Fruit fly (Drosophila melanogaster) whole organism, embryonic: ENCODE data around the gene CG2059.

Experiments used
- CG10274 ChIP-seq: fragments of 200-800 bp; sonication (Bioruptor generic); optimal IDR thresholded peaks from 3 replicates; lab custom pipeline; 2017; ENCODE audit warnings: missing biosample characterization, mild to moderate bottlenecking, missing genetic modification characterization
- CG11085 ChIP-seq: fragments of 200-800 bp; sonication (Bioruptor generic); IDR thresholded peaks from 2 replicates; pipeline ENCODE4 v1.3.6; 2022; ENCODE audit warnings: missing biosample characterization, missing genetic modification characterization
- CG11504 ChIP-seq: fragments of 200-800 bp; sonication (Bioruptor generic); optimal IDR thresholded peaks from 3 replicates; lab custom pipeline; 2019; ENCODE audit warnings: missing biosample characterization, mild to moderate bottlenecking, missing genetic modification characterization, moderate library complexity
- CG14014 ChIP-seq: fragments of 200-800 bp; sonication (Bioruptor generic); IDR thresholded peaks from 2 replicates; pipeline ENCODE4 v1.3.6; 2022; ENCODE audit warnings: missing biosample characterization, missing genetic modification characterization
- CG14667 ChIP-seq: fragments of 200-800 bp; sonication (Bioruptor generic); IDR thresholded peaks from 2 replicates; pipeline ENCODE4 v1.3.6; 2022; ENCODE audit warnings: missing biosample characterization, missing genetic modification characterization
- CG15514 ChIP-seq: fragments of 200-800 bp; sonication (Bioruptor generic); optimal IDR thresholded peaks from 3 replicates; lab custom pipeline; 2017; ENCODE audit warnings: missing biosample characterization, missing genetic modification characterization, mild to moderate bottlenecking, moderate library complexity, missing genetic modification reagents
- CG17186 ChIP-seq: fragments of 200-800 bp; sonication (Bioruptor generic); optimal IDR thresholded peaks from 3 replicates; lab custom pipeline; 2017; ENCODE audit warnings: missing biosample characterization, missing genetic modification reagents, missing genetic modification characterization
- CG17385 ChIP-seq: fragments of 200-800 bp; sonication (Bioruptor generic); optimal IDR thresholded peaks from 3 replicates; lab custom pipeline; 2018; ENCODE audit warnings: missing biosample characterization, mild to moderate bottlenecking, missing genetic modification characterization
- CG18262 ChIP-seq: fragments of 200-800 bp; optimal IDR thresholded peaks from 3 replicates; lab custom pipeline; 2019; ENCODE audit warnings: missing biosample characterization, mild to moderate bottlenecking, missing genetic modification characterization, moderate library complexity
- CG18476 ChIP-seq: fragments of 200-800 bp; sonication (Bioruptor generic); optimal IDR thresholded peaks from 2 replicates; lab custom pipeline; 2016; ENCODE audit warnings: missing biosample characterization, mild to moderate bottlenecking, missing genetic modification characterization
- CG2116 ChIP-seq: fragments of 200-800 bp; sonication (Bioruptor generic); optimal IDR thresholded peaks from 3 replicates; lab custom pipeline; 2018; ENCODE audit warnings: missing biosample characterization, mild to moderate bottlenecking, missing genetic modification characterization
- CG3163 ChIP-seq: fragments of 200-800 bp; sonication (Bioruptor generic); optimal IDR thresholded peaks from 3 replicates; lab custom pipeline; 2016; ENCODE audit warnings: missing biosample characterization, missing genetic modification characterization
- CG32767 ChIP-seq: fragments of 200-800 bp; sonication (Bioruptor generic); IDR thresholded peaks from 2 replicates; pipeline ENCODE4 v1.3.6; 2022; ENCODE audit warnings: missing biosample characterization, missing genetic modification characterization
- CG4328 ChIP-seq: fragments of 200-800 bp; sonication (Bioruptor generic); optimal IDR thresholded peaks from 3 replicates; lab custom pipeline; 2017; ENCODE audit warnings: missing biosample characterization, missing genetic modification reagents, missing genetic modification characterization
- CG7928 ChIP-seq: fragments of 200-800 bp; sonication (Bioruptor generic); optimal IDR thresholded peaks from 2 replicates; lab custom pipeline; 2017; ENCODE audit warnings: missing biosample characterization, mild to moderate bottlenecking, missing genetic modification characterization
- CG9609 ChIP-seq: fragments of 200-800 bp; sonication (Bioruptor generic); optimal IDR thresholded peaks from 3 replicates; lab custom pipeline; 2016; ENCODE audit warnings: missing biosample characterization, missing genetic modification characterization
- CrebB ChIP-seq: fragments of 200-800 bp; sonication (Bioruptor generic); optimal IDR thresholded peaks from 3 replicates; lab custom pipeline; 2018; ENCODE audit warnings: missing biosample characterization, mild to moderate bottlenecking, missing genetic modification characterization
- D ChIP-seq, 2 experiments: fragments of 200-800 bp in 1 of 2; fragments of >200 bp in 1 of 2; sonication (Bioruptor generic) in 1 of 2; optimal IDR thresholded peaks; 2 replicates in 1 of 2; 3 replicates in 1 of 2; lab custom pipeline; 2017; ENCODE audit warnings: mild to moderate bottlenecking in 1 of 2, missing biosample characterization in 1 of 2, missing genetic modification characterization in 1 of 2, missing genetic modification reagents in 1 of 2
- D19B ChIP-seq: fragments of 200-800 bp; sonication (Bioruptor generic); optimal IDR thresholded peaks from 2 replicates; lab custom pipeline; 2017; ENCODE audit warnings: missing biosample characterization, mild to moderate bottlenecking, missing genetic modification characterization
- Dip3 ChIP-seq: fragments of 200-800 bp; sonication (Bioruptor generic); optimal IDR thresholded peaks from 3 replicates; lab custom pipeline; 2016; ENCODE audit warnings: missing biosample characterization, missing genetic modification characterization
- E2f2 ChIP-seq: fragments of 200-800 bp; sonication (Bioruptor generic); IDR thresholded peaks from 2 replicates; pipeline ENCODE4 v1.3.6; 2022; ENCODE audit warnings: missing biosample characterization, missing genetic modification characterization
- HmgD ChIP-seq: fragments of 200-800 bp; sonication (Bioruptor generic); optimal IDR thresholded peaks from 3 replicates; lab custom pipeline; 2016; ENCODE audit warnings: missing biosample characterization, missing genetic modification characterization
- Hmr ChIP-seq: fragments of 200-800 bp; sonication (Bioruptor generic); optimal IDR thresholded peaks from 3 replicates; lab custom pipeline; 2017; ENCODE audit warnings: mild to moderate bottlenecking, missing biosample characterization, missing genetic modification reagents, missing genetic modification characterization
- Meics ChIP-seq: fragments of 200-800 bp; sonication (Bioruptor generic); optimal IDR thresholded peaks from 2 replicates; lab custom pipeline; 2017; ENCODE audit warnings: missing biosample characterization, mild to moderate bottlenecking, missing genetic modification characterization
- NC2α ChIP-seq: fragments of 200-800 bp; sonication (Bioruptor generic); optimal IDR thresholded peaks from 2 replicates; lab custom pipeline; 2016; ENCODE audit warnings: missing biosample characterization, missing genetic modification characterization
- Ptx1 ChIP-seq: fragments of 200-800 bp; sonication (Bioruptor generic); IDR thresholded peaks from 2 replicates; pipeline ENCODE4 v1.3.6; 2022; ENCODE audit warnings: missing biosample characterization, missing genetic modification characterization
- Side ChIP-seq: fragments of 200-800 bp; sonication (Bioruptor generic); optimal IDR thresholded peaks from 2 replicates; lab custom pipeline; 2016; ENCODE audit warnings: missing biosample characterization, missing genetic modification characterization
- Six4 ChIP-seq: fragments of 200-800 bp; sonication (Bioruptor generic); optimal IDR thresholded peaks from 2 replicates; lab custom pipeline; 2016; ENCODE audit warnings: missing biosample characterization, missing genetic modification characterization
- Taf1 ChIP-seq: fragments of 200-800 bp; sonication (Bioruptor generic); IDR thresholded peaks from 2 replicates; pipeline ENCODE4 v1.3.6; 2022; ENCODE audit warnings: missing biosample characterization, missing genetic modification characterization
- Tbp ChIP-seq: fragments of >200 bp; optimal IDR thresholded peaks from 2 replicates; lab custom pipeline; 2018; ENCODE audit warnings: missing biosample characterization, missing genetic modification characterization
- YL-1 ChIP-seq: fragments of 200-800 bp; sonication (Bioruptor generic); optimal IDR thresholded peaks from 3 replicates; lab custom pipeline; 2017; ENCODE audit warnings: missing biosample characterization, mild to moderate bottlenecking, missing genetic modification characterization
- al ChIP-seq: fragments of 200-800 bp; sonication (Bioruptor generic); IDR thresholded peaks from 2 replicates; pipeline ENCODE4 v1.3.6; 2022; ENCODE audit warnings: missing biosample characterization, missing genetic modification characterization
- ara ChIP-seq: fragments of 200-800 bp; sonication (Bioruptor generic); IDR thresholded peaks from 2 replicates; pipeline ENCODE4 v1.3.6; 2022; ENCODE audit warnings: missing biosample characterization, missing genetic modification characterization
- ase ChIP-seq: fragments of 200-800 bp; sonication (Bioruptor generic); IDR thresholded peaks from 3 replicates; pipeline ENCODE4 v1.3.6; 2022; ENCODE audit warnings: missing biosample characterization, missing genetic modification characterization
- az2 ChIP-seq: fragments of 200-800 bp; sonication (Bioruptor generic); optimal IDR thresholded peaks from 3 replicates; lab custom pipeline; 2016; ENCODE audit warnings: missing biosample characterization, missing genetic modification characterization
- caup ChIP-seq: fragments of 200-800 bp; sonication (Bioruptor generic); optimal IDR thresholded peaks from 3 replicates; lab custom pipeline; 2017; ENCODE audit warnings: missing biosample characterization, mild to moderate bottlenecking, missing genetic modification characterization, moderate library complexity; ENCODE audit not compliant: severe bottlenecking
- chm ChIP-seq: fragments of 200-800 bp; sonication (Bioruptor generic); IDR thresholded peaks from 2 replicates; pipeline ENCODE4 v1.3.6; 2022; ENCODE audit warnings: missing biosample characterization, missing genetic modification characterization
- crp ChIP-seq, 2 experiments: fragments of 200-800 bp; sonication (Bioruptor generic); optimal IDR thresholded peaks; 2 replicates in 1 of 2; 3 replicates in 1 of 2; lab custom pipeline; 2017; ENCODE audit warnings: missing biosample characterization in 2 of 2, missing genetic modification characterization in 2 of 2, mild to moderate bottlenecking in 1 of 2, moderate library complexity in 1 of 2
- cwo ChIP-seq: fragments of 200-800 bp; sonication (Bioruptor generic); optimal IDR thresholded peaks from 3 replicates; lab custom pipeline; 2017; ENCODE audit warnings: missing biosample characterization, missing genetic modification characterization, mild to moderate bottlenecking, moderate library complexity, missing genetic modification reagents
- ems ChIP-seq: fragments of 200-800 bp; sonication (Bioruptor generic); optimal IDR thresholded peaks from 3 replicates; lab custom pipeline; 2016; ENCODE audit warnings: missing biosample characterization, missing genetic modification characterization
- hth ChIP-seq: fragments of >200 bp; optimal IDR thresholded peaks from 2 replicates; lab custom pipeline; 2017; ENCODE audit warnings: inconsistent platforms
- jigr1 ChIP-seq: fragments of 200-800 bp; sonication (Bioruptor generic); IDR thresholded peaks from 3 replicates; pipeline ENCODE4 v1.3.6; 2022; ENCODE audit warnings: missing biosample characterization, missing genetic modification characterization
- lbe ChIP-seq: fragments of 200-800 bp; sonication (Bioruptor generic); optimal IDR thresholded peaks from 2 replicates; lab custom pipeline; 2016; ENCODE audit warnings: missing biosample characterization, mild to moderate bottlenecking, missing genetic modification characterization
- nerfin-1 ChIP-seq: fragments of 200-800 bp; sonication (Bioruptor generic); optimal IDR thresholded peaks from 3 replicates; lab custom pipeline; 2019; ENCODE audit warnings: missing biosample characterization, mild to moderate bottlenecking, missing genetic modification characterization, moderate library complexity
- nmo ChIP-seq: fragments of 200-800 bp; sonication (Bioruptor generic); optimal IDR thresholded peaks from 2 replicates; lab custom pipeline; 2018; ENCODE audit warnings: missing biosample characterization, mild to moderate bottlenecking, missing genetic modification characterization, moderate library complexity
- psq ChIP-seq: fragments of 200-800 bp; sonication (Bioruptor generic); optimal IDR thresholded peaks from 2 replicates; lab custom pipeline; 2017; ENCODE audit warnings: missing biosample characterization, missing genetic modification characterization
- sqz ChIP-seq: fragments of 200-800 bp; sonication (Bioruptor generic); optimal IDR thresholded peaks from 3 replicates; lab custom pipeline; 2018; ENCODE audit warnings: missing biosample characterization, mild to moderate bottlenecking, missing genetic modification characterization
- sr ChIP-seq: fragments of 200-800 bp; sonication (Bioruptor generic); IDR thresholded peaks from 3 replicates; pipeline ENCODE4 v1.3.6; 2022; ENCODE audit warnings: missing biosample characterization, missing genetic modification characterization
- unc-4 ChIP-seq: fragments of 200-800 bp; sonication (Bioruptor generic); IDR thresholded peaks from 2 replicates; pipeline ENCODE4 v1.3.6; 2022; ENCODE audit warnings: missing biosample characterization, missing genetic modification characterization; ENCODE audit not compliant: partially characterized antibody
- vfl ChIP-seq: fragments of 200-800 bp; sonication (Bioruptor generic); optimal IDR thresholded peaks from 2 replicates; lab custom pipeline; 2016; ENCODE audit warnings: missing biosample characterization, missing genetic modification characterization
- wor ChIP-seq: fragments of 200-800 bp; sonication (Bioruptor generic); IDR thresholded peaks from 2 replicates; pipeline ENCODE4 v1.3.6; 2022; ENCODE audit warnings: missing biosample characterization, missing genetic modification characterization

Gene CG2059

DNA sequence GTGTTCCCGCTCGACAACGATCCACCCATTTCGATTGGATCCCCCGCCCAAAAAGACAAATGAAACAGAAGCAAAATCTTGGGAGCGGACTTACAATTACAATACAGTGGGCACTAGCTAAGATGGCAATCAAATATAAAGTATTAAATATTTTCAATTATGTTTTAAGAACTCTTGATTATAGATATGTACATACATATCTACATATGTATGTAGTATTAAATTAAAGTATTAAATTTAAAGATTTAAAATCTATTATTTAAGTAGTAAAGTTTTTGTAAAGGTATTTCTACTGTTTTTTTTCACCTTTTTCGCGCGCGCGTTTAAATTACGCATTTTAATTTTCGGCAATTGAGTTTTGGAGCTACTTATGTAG lies 48.6 kb downstream of the CG2059 start (continued):
- TF ChIP-seq CG18476 (GFP tag; lab: Kevin White, UChicago) (no peak), CG14667 (GFP tag; lab: Robert Waterston, UW) (peak; percentile 52), psq (GFP tag; lab: Kevin White, UChicago) (no peak), HmgD (GFP tag; lab: Kevin White, UChicago) (no peak), CG14014 (peak; percentile 68), Taf1 (GFP tag; lab: Robert Waterston, UW) (peak; percentile 55; the same call in 1 of the 2 replicates), az2 (GFP tag; lab: Kevin White, UChicago) (peak; percentile 65), crp (GFP tag; optimal IDR thresholded peaks at IDR 0.05; lab: Kevin White, UChicago) (no peak), nmo (peak; percentile 89), ara (GFP tag; lab: Robert Waterston, UW) (peak; percentile 31; the same call in 1 of the 2 replicates), Side (GFP tag; lab: Kevin White, UChicago) (no peak), lbe (GFP tag; lab: Kevin White, UChicago) (no peak), CG32767 (GFP tag; lab: Robert Waterston, UW) (peak; percentile 48; the same call in 1 of the 2 replicates), caup (GFP tag; lab: Kevin White, UChicago) (peak; percentile 54), CG3163 (GFP tag; lab: Kevin White, UChicago) (no peak), Meics (peak; percentile 83), al (GFP tag; lab: Robert Waterston, UW) (peak; percentile 59), D19B (GFP tag; lab: Kevin White, UChicago) (peak; percentile 48), CG11504 (tag; lab: Kevin White, UChicago) (peak; percentile 84), sqz (GFP tag; lab: Kevin White, UChicago) (peak; percentile 62), CG17385 (GFP tag; lab: Kevin White, UChicago) (peak; percentile 77), NC2α (GFP tag; lab: Kevin White, UChicago) (no peak), unc-4 (GFP tag; lab: Robert Waterston, UW) (no peak), CG4328 (peak; percentile 56), D (optimal IDR thresholded peaks at IDR 0.05; lab: Kevin White, UChicago) (no peak), D (GFP tag; optimal IDR thresholded peaks at IDR 0.05; lab: Kevin White, UChicago) (peak; percentile 74), chm (GFP tag; lab: Robert Waterston, UW) (peak; percentile 48; the same call in 1 of the 2 replicates), ase (GFP tag; lab: Robert Waterston, UW) (no peak), CG9609 (GFP tag; lab: Kevin White, UChicago) (no peak), YL-1 (no peak), Hmr (GFP tag; lab: Kevin White, UChicago) (peak; percentile 73), wor (peak; percentile 45), CG10274 (GFP tag; lab: Kevin White, UChicago) (peak; percentile 24), jigr1 (GFP tag; lab: Robert Waterston, UW) (peak; percentile 41; the same call in 1 of the 3 replicates), CG2116 (no peak), Ptx1 (GFP tag; lab: Robert Waterston, UW) (peak; percentile 86), CG7928 (GFP tag; lab: Kevin White, UChicago) (no peak), E2f2 (GFP tag; lab: Robert Waterston, UW) (peak; percentile 59), Tbp (GFP tag; lab: Kevin White, UChicago) (no peak), CG18262 (tag; lab: Kevin White, UChicago) (peak; percentile 92), nerfin-1 (tag; lab: Kevin White, UChicago) (peak; percentile 75), Six4 (GFP tag; lab: Kevin White, UChicago) (peak; percentile 40), Dip3 (no peak), CrebB (no peak), cwo (peak; percentile 78), vfl (GFP tag; lab: Kevin White, UChicago) (no peak), ems (GFP tag; lab: Kevin White, UChicago) (no peak), CG17186 (GFP tag; lab: Kevin White, UChicago) (no peak), sr (GFP tag; lab: Robert Waterston, UW) (no peak), hth (lab: Kevin White, UChicago) (no peak), CG11085 (GFP tag; lab: Robert Waterston, UW) (peak; percentile 53), CG15514 (peak; percentile 64)
